Worm (Caenorhabditis elegans) whole organism, L1 larva: ENCODE data around the gene lipl-7.

Experiments used
- C04F5.9 ChIP-seq: sonication (generic microtip); optimal IDR thresholded peaks from 2 replicates; lab custom pipeline; 2016; ENCODE audit warnings: missing genetic modification characterization, missing compliant biosample characterization
- ceh-88 ChIP-seq: fragments of 200-800 bp; sonication (Bioruptor generic); IDR thresholded peaks from 2 replicates; pipeline ENCODE4 v1.3.6; 2022; ENCODE audit warnings: missing genetic modification characterization, missing compliant biosample characterization
- dsc-1 ChIP-seq: sonication (generic microtip); optimal IDR thresholded peaks from 2 replicates; lab custom pipeline; 2016; ENCODE audit warnings: mild to moderate bottlenecking, missing genetic modification characterization, missing compliant biosample characterization
- elt-2 ChIP-seq: sonication (generic microtip); optimal IDR thresholded peaks from 2 replicates; lab custom pipeline; 2016; ENCODE audit warnings: missing genetic modification characterization, mild to moderate bottlenecking, inconsistent platforms, missing compliant biosample characterization, missing genetic modification reagents
- fkh-4 ChIP-seq: sonication (generic microtip); optimal IDR thresholded peaks from 2 replicates; lab custom pipeline; 2016; ENCODE audit warnings: missing compliant biosample characterization, missing genetic modification characterization, borderline replicate concordance
- fos-1 ChIP-seq: fragments of 150-350 bp; optimal IDR thresholded peaks from 2 replicates; lab custom pipeline; 2014; ENCODE audit warnings: missing biosample characterization, missing genetic modification characterization
- grh-1 ChIP-seq: fragments of 200-800 bp; sonication (Bioruptor generic); IDR thresholded peaks from 2 replicates; pipeline ENCODE4 v1.3.6; 2022; ENCODE audit warnings: missing genetic modification reagents, missing genetic modification characterization, missing compliant biosample characterization
- mep-1 ChIP-seq: fragments of 150-350 bp; optimal IDR thresholded peaks from 2 replicates; lab custom pipeline; 2014; ENCODE audit warnings: missing biosample characterization, missing genetic modification characterization
- nhr-11 ChIP-seq: fragments of 150-350 bp; optimal IDR thresholded peaks from 2 replicates; lab custom pipeline; 2014; ENCODE audit warnings: missing biosample characterization, missing genetic modification characterization
- nhr-28 ChIP-seq: fragments of 150-350 bp; optimal IDR thresholded peaks from 2 replicates; lab custom pipeline; 2014; ENCODE audit warnings: missing biosample characterization, missing genetic modification characterization
- unc-130 ChIP-seq: fragments of 150-350 bp; optimal IDR thresholded peaks from 2 replicates; lab custom pipeline; 2017; ENCODE audit warnings: missing biosample characterization, missing genetic modification characterization, inconsistent platforms
- unc-62 ChIP-seq: fragments of 150-350 bp; optimal IDR thresholded peaks from 2 replicates; lab custom pipeline; 2014; ENCODE audit warnings: missing biosample characterization, missing genetic modification reagents, missing genetic modification characterization

DNA sequence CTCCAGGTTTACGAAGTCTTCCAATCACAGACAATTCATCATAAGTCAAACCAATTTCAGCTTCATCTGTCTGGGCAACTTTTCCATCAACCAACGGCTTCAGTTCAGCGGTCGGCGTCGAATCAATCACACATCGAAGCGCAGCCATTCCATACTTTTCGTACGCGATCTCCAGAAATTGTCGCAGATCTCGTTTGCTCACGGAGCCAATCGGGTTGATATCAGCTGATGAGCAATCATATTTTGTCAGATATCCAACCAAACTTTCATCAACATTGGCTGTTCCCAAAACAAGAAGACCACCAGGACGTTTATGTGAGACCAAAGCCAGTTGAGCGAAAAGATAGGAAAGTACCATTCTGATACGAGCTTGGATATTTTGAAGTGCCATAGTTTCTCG, 26.2 kb downstream of the lipl-7 start:
- TF ChIP-seq ceh-88 (GFP tag; lab: Robert Waterston, UW) (no peak), fos-1 (tag; lab: Kevin White, UChicago) (no peak), unc-62 (no peak), nhr-28 (tag; lab: Kevin White, UChicago) (no peak), grh-1 (no peak), nhr-11 (tag; lab: Kevin White, UChicago) (no peak), elt-2 (no peak), fkh-4 (no peak), dsc-1 (tag; lab: Kevin White, UChicago) (no peak), C04F5.9 (no peak), unc-130 (no peak), mep-1 (tag; lab: Kevin White, UChicago) (no peak)
